Worm (Caenorhabditis elegans) whole organism, midembryonic: ENCODE measurements around the gene F41C6.6.

Experiments
- T22C8.4 ChIP-seq: fragments of 200-800 bp; sonication (Bioruptor generic); IDR thresholded peaks from 2 replicates; pipeline ENCODE4 v1.3.6; 2022; ENCODE audit warnings: missing genetic modification characterization, missing compliant biosample characterization
- cog-1 ChIP-seq: sonication (generic microtip); optimal IDR thresholded peaks from 2 replicates; lab custom pipeline; 2016; ENCODE audit warnings: missing genetic modification characterization, missing compliant biosample characterization
- flt-1 ChIP-seq: fragments of 200-800 bp; sonication (Bioruptor generic); IDR thresholded peaks from 2 replicates; pipeline ENCODE4 v1.3.6; 2022; ENCODE audit warnings: missing genetic modification characterization, missing compliant biosample characterization
- ref-1 ChIP-seq: fragments of 200-800 bp; sonication (Bioruptor generic); conservative IDR thresholded peaks from 2 replicates; pipeline ENCODE4 v1.3.6; 2022; ENCODE audit warnings: missing genetic modification reagents, missing genetic modification characterization, missing compliant biosample characterization
- ztf-23 ChIP-seq: fragments of 200-800 bp; sonication (Bioruptor generic); IDR thresholded peaks from 2 replicates; pipeline ENCODE4 v1.3.6; 2022; ENCODE audit warnings: missing genetic modification reagents, missing genetic modification characterization, missing compliant biosample characterization

- TF ChIP-seq flt-1 (GFP tag; lab: Robert Waterston, UW) (no peak), ref-1 (GFP tag; lab: Robert Waterston, UW) (no peak), T22C8.4 (GFP tag; lab: Robert Waterston, UW) (no peak), ztf-23 (GFP tag; lab: Robert Waterston, UW) (no peak), cog-1 (no peak)
These were observed 14.8 kb downstream of the F41C6.6 start for ce11 chrX:6866900-6867299.
